Worm (Caenorhabditis elegans) whole organism, L1 larva: ENCODE measurements around the gene C50F4.8.

ENCODE experiments used
- C04F5.9 ChIP-seq: sonication (generic microtip); optimal IDR thresholded peaks from 2 replicates; lab custom pipeline; 2016; ENCODE audit warnings: missing genetic modification characterization, missing compliant biosample characterization
- C16A3.4 ChIP-seq: fragments of 150-350 bp; optimal IDR thresholded peaks from 2 replicates; lab custom pipeline; 2014; ENCODE audit warnings: missing biosample characterization, missing genetic modification characterization
- Y116A8C.19 ChIP-seq: sonication (generic microtip); optimal IDR thresholded peaks from 2 replicates; lab custom pipeline; 2016; ENCODE audit warnings: missing compliant biosample characterization, missing genetic modification characterization, borderline replicate concordance
- blmp-1 ChIP-seq: fragments of 150-350 bp; optimal IDR thresholded peaks from 2 replicates; lab custom pipeline; 2014; ENCODE audit warnings: missing biosample characterization, missing genetic modification characterization
- ceh-8 ChIP-seq: fragments of 200-800 bp; sonication (Bioruptor generic); optimal IDR thresholded peaks from 2 replicates; lab custom pipeline; 2018; ENCODE audit warnings: mild to moderate bottlenecking, missing genetic modification characterization, moderate library complexity, missing compliant biosample characterization
- ceh-88 ChIP-seq: fragments of 200-800 bp; sonication (Bioruptor generic); IDR thresholded peaks from 2 replicates; pipeline ENCODE4 v1.3.6; 2022; ENCODE audit warnings: missing genetic modification characterization, missing compliant biosample characterization
- ces-1 ChIP-seq: fragments of 150-350 bp; optimal IDR thresholded peaks from 2 replicates; lab custom pipeline; 2014; ENCODE audit warnings: missing biosample characterization, missing genetic modification reagents, missing genetic modification characterization
- dsc-1 ChIP-seq: sonication (generic microtip); optimal IDR thresholded peaks from 2 replicates; lab custom pipeline; 2016; ENCODE audit warnings: mild to moderate bottlenecking, missing genetic modification characterization, missing compliant biosample characterization
- efl-1 ChIP-seq, 4 experiments: fragments of 150-350 bp; optimal IDR thresholded peaks in 3 of 4; peaks in 1 of 4; 1 replicate in 1 of 4; 2 replicates in 3 of 4; lab custom pipeline; 2014; ENCODE audit warnings: missing biosample characterization in 2 of 4, missing genetic modification characterization in 2 of 4, missing genetic modification reagents in 2 of 4
- efl-3 ChIP-seq: fragments of 200-800 bp; sonication (Bioruptor generic); optimal IDR thresholded peaks from 2 replicates; lab custom pipeline; 2018; ENCODE audit warnings: mild to moderate bottlenecking, missing genetic modification characterization, missing compliant biosample characterization
- egl-13 ChIP-seq: sonication (generic microtip); optimal IDR thresholded peaks from 2 replicates; lab custom pipeline; 2016; ENCODE audit warnings: missing genotype, missing genetic modification reagents, missing genetic modification characterization, missing compliant biosample characterization
- egl-27 ChIP-seq, 2 experiments: fragments of 150-350 bp in 1 of 2; sonication (generic microtip); optimal IDR thresholded peaks; 3 replicates each; lab custom pipeline; 2017 to 2018; ENCODE audit warnings: missing biosample characterization in 2 of 2, missing genetic modification characterization in 2 of 2, missing genetic modification reagents in 2 of 2
- elt-2 ChIP-seq: sonication (generic microtip); optimal IDR thresholded peaks from 2 replicates; lab custom pipeline; 2016; ENCODE audit warnings: missing genetic modification characterization, mild to moderate bottlenecking, inconsistent platforms, missing compliant biosample characterization, missing genetic modification reagents
- fkh-10 ChIP-seq: sonication (generic microtip); optimal IDR thresholded peaks from 2 replicates; lab custom pipeline; 2017; ENCODE audit warnings: missing biosample characterization, missing genetic modification reagents, missing genetic modification characterization
- fkh-4 ChIP-seq: sonication (generic microtip); optimal IDR thresholded peaks from 2 replicates; lab custom pipeline; 2016; ENCODE audit warnings: missing compliant biosample characterization, missing genetic modification characterization, borderline replicate concordance
- fkh-8 ChIP-seq: sonication (generic microtip); optimal IDR thresholded peaks from 2 replicates; lab custom pipeline; 2016; ENCODE audit warnings: mild to moderate bottlenecking, missing genetic modification characterization, missing compliant biosample characterization
- grh-1 ChIP-seq: fragments of 200-800 bp; sonication (Bioruptor generic); IDR thresholded peaks from 2 replicates; pipeline ENCODE4 v1.3.6; 2022; ENCODE audit warnings: missing genetic modification reagents, missing genetic modification characterization, missing compliant biosample characterization
- hlh-4 ChIP-seq: sonication (generic microtip); optimal IDR thresholded peaks from 2 replicates; lab custom pipeline; 2016; ENCODE audit warnings: mild to moderate bottlenecking, missing genetic modification characterization, missing compliant biosample characterization
- hpl-2 ChIP-seq: fragments of 150-350 bp; optimal IDR thresholded peaks from 2 replicates; lab custom pipeline; 2014; ENCODE audit warnings: missing biosample characterization, missing genetic modification reagents, missing genetic modification characterization
- irx-1 ChIP-seq: sonication (generic microtip); optimal IDR thresholded peaks from 2 replicates; lab custom pipeline; 2016; ENCODE audit warnings: missing genetic modification characterization, missing compliant biosample characterization
- lin-13 ChIP-seq: fragments of 150-350 bp; optimal IDR thresholded peaks from 2 replicates; lab custom pipeline; 2014; ENCODE audit warnings: missing biosample characterization, missing genetic modification reagents, missing genetic modification characterization
- lin-14 ChIP-seq: fragments of 200-800 bp; sonication (Bioruptor generic); optimal IDR thresholded peaks from 2 replicates; lab custom pipeline; 2018; ENCODE audit warnings: mild to moderate bottlenecking, missing genetic modification characterization, moderate library complexity, missing compliant biosample characterization
- lin-15B ChIP-seq: fragments of 150-350 bp; sonication (generic microtip); optimal IDR thresholded peaks from 3 replicates; lab custom pipeline; 2014; ENCODE audit warnings: missing biosample characterization, missing genetic modification characterization
- lin-35 ChIP-seq, 2 experiments: fragments of 150-350 bp; optimal IDR thresholded peaks; 2 replicates each; lab custom pipeline; 2014; ENCODE audit warnings: missing biosample characterization in 2 of 2, missing genetic modification characterization in 2 of 2, missing genetic modification reagents in 2 of 2
- lir-3 ChIP-seq: sonication (generic microtip); optimal IDR thresholded peaks from 2 replicates; lab custom pipeline; 2016; ENCODE audit warnings: mild to moderate bottlenecking, missing genetic modification characterization, moderate library complexity, missing compliant biosample characterization; ENCODE audit not compliant: poor library complexity
- mab-9 ChIP-seq: fragments of 200-800 bp; sonication (Bioruptor generic); IDR thresholded peaks from 2 replicates; pipeline ENCODE4 v1.3.6; 2022; ENCODE audit warnings: missing genetic modification reagents, missing genetic modification characterization, missing compliant biosample characterization
- mdl-1 ChIP-seq, 2 experiments: fragments of 150-350 bp; optimal IDR thresholded peaks; 2 replicates each; lab custom pipeline; 2014 to 2017; ENCODE audit warnings: missing biosample characterization in 2 of 2, missing genetic modification characterization in 2 of 2, inconsistent platforms in 1 of 2
- mef-2 ChIP-seq: fragments of 150-350 bp; optimal IDR thresholded peaks from 2 replicates; lab custom pipeline; 2014; ENCODE audit warnings: missing biosample characterization, missing genetic modification characterization
- mep-1 ChIP-seq: fragments of 150-350 bp; optimal IDR thresholded peaks from 2 replicates; lab custom pipeline; 2014; ENCODE audit warnings: missing biosample characterization, missing genetic modification characterization
- nhr-11 ChIP-seq: fragments of 150-350 bp; optimal IDR thresholded peaks from 2 replicates; lab custom pipeline; 2014; ENCODE audit warnings: missing biosample characterization, missing genetic modification characterization
- nhr-12 ChIP-seq: sonication (generic microtip); optimal IDR thresholded peaks from 2 replicates; lab custom pipeline; 2017; ENCODE audit warnings: missing biosample characterization, missing genetic modification characterization
- nhr-20 ChIP-seq: sonication (generic microtip); optimal IDR thresholded peaks from 2 replicates; lab custom pipeline; 2016; ENCODE audit warnings: mild to moderate bottlenecking, missing genetic modification characterization, missing compliant biosample characterization
- nhr-47 ChIP-seq: sonication (generic microtip); optimal IDR thresholded peaks from 2 replicates; lab custom pipeline; 2016; ENCODE audit warnings: mild to moderate bottlenecking, missing genetic modification characterization, moderate library complexity, missing compliant biosample characterization
- nhr-71 ChIP-seq: sonication (generic microtip); optimal IDR thresholded peaks from 2 replicates; lab custom pipeline; 2016; ENCODE audit warnings: mild to moderate bottlenecking, missing genetic modification characterization, moderate library complexity, missing compliant biosample characterization
- nhr-76 ChIP-seq: sonication (generic microtip); optimal IDR thresholded peaks from 2 replicates; lab custom pipeline; 2017; ENCODE audit warnings: missing biosample characterization, missing genetic modification characterization
- nhr-77 ChIP-seq: fragments of 150-350 bp; optimal IDR thresholded peaks from 2 replicates; lab custom pipeline; 2014; ENCODE audit warnings: missing biosample characterization, missing genetic modification characterization
- nhr-90 ChIP-seq: sonication (generic microtip); optimal IDR thresholded peaks from 2 replicates; lab custom pipeline; 2016; ENCODE audit warnings: mild to moderate bottlenecking, missing genetic modification characterization, missing compliant biosample characterization; ENCODE audit not compliant: poor library complexity
- pag-3 ChIP-seq: sonication (generic microtip); optimal IDR thresholded peaks from 2 replicates; lab custom pipeline; 2017; ENCODE audit warnings: missing genetic modification characterization, mild to moderate bottlenecking, missing compliant biosample characterization, antibody characterized with exemption, borderline replicate concordance; ENCODE audit not compliant: insufficient read depth
- pqm-1 ChIP-seq: sonication (generic microtip); optimal IDR thresholded peaks from 3 replicates; lab custom pipeline; 2017; ENCODE audit warnings: missing biosample characterization, missing genetic modification characterization
- rnt-1 ChIP-seq: sonication (generic microtip); optimal IDR thresholded peaks from 2 replicates; lab custom pipeline; 2016; ENCODE audit warnings: mild to moderate bottlenecking, missing genetic modification characterization, moderate library complexity, missing compliant biosample characterization
- snpc-4 ChIP-seq: fragments of 150-350 bp; optimal IDR thresholded peaks from 2 replicates; lab custom pipeline; 2014; ENCODE audit warnings: missing biosample characterization, missing genetic modification characterization
- swsn-7 ChIP-seq: sonication (generic microtip); optimal IDR thresholded peaks from 2 replicates; lab custom pipeline; 2016; ENCODE audit warnings: missing genetic modification characterization, missing compliant biosample characterization
- tbx-2 ChIP-seq: sonication (generic microtip); optimal IDR thresholded peaks from 2 replicates; lab custom pipeline; 2016; ENCODE audit warnings: missing genetic modification characterization, missing compliant biosample characterization
- tlp-1 ChIP-seq: fragments of 150-350 bp; optimal IDR thresholded peaks from 2 replicates; lab custom pipeline; 2014; ENCODE audit warnings: missing biosample characterization, missing genetic modification characterization
- unc-30 ChIP-seq: sonication (generic microtip); optimal IDR thresholded peaks from 2 replicates; lab custom pipeline; 2017; ENCODE audit warnings: missing biosample characterization, missing genetic modification characterization
- unc-62 ChIP-seq: fragments of 150-350 bp; optimal IDR thresholded peaks from 2 replicates; lab custom pipeline; 2014; ENCODE audit warnings: missing biosample characterization, missing genetic modification reagents, missing genetic modification characterization
- unc-98 ChIP-seq: fragments of 200-800 bp; sonication (Bioruptor generic); IDR thresholded peaks from 2 replicates; pipeline ENCODE4 v1.3.6; 2022; ENCODE audit warnings: missing genetic modification characterization, missing compliant biosample characterization
- xbp-1 ChIP-seq: sonication (generic microtip); optimal IDR thresholded peaks from 2 replicates; lab custom pipeline; 2016; ENCODE audit warnings: missing genetic modification characterization, missing compliant biosample characterization
- zag-1 ChIP-seq: fragments of 150-350 bp; optimal IDR thresholded peaks from 2 replicates; lab custom pipeline; 2014; ENCODE audit warnings: missing biosample characterization, missing genetic modification characterization
- zip-4 ChIP-seq: fragments of 200-800 bp; sonication (Bioruptor generic); optimal IDR thresholded peaks from 2 replicates; lab custom pipeline; 2018; ENCODE audit warnings: mild to moderate bottlenecking, missing genetic modification characterization, moderate library complexity, missing compliant biosample characterization
- ztf-11 ChIP-seq, 2 experiments: sonication (generic microtip); optimal IDR thresholded peaks; 2 replicates each; lab custom pipeline; 2016 to 2017; ENCODE audit warnings: missing genetic modification characterization in 2 of 2, missing biosample characterization in 1 of 2, missing compliant biosample characterization in 1 of 2
- ztf-4 ChIP-seq: fragments of 150-350 bp; optimal IDR thresholded peaks from 2 replicates; lab custom pipeline; 2014; ENCODE audit warnings: missing biosample characterization, missing genetic modification characterization

C50F4.8 gene

DNA sequence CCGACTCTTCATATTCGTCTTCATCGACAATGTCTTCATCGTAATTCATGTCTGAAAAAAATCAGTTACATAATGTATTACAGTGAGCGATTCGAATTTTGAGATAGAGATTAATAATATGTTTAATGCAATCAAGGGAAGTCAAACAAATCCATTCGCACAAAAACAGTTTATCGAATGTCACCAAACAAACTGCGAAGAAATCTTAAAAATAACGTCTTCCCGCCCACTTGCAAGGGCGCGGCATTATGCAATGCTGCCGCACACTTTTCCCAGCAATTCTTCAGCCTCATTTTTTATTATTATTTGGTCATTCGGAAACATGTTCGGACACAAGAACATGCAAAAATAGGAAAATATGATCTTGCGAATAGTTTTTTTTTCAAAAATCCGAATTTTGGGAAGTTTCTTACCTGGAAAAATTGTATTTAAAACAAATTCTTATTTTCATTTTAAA is 25.5 kb upstream of the C50F4.8 start, which contains the start of gene mdf-1 (continued):
- TF ChIP-seq hpl-2 (no peak), grh-1 (GFP tag; lab: Robert Waterston, UW) (no peak), ztf-11 (tag; optimal IDR thresholded peaks at IDR 0.05; lab: Kevin White, UChicago) (no peak), xbp-1 (tag; lab: Kevin White, UChicago) (peak; percentile 60), irx-1 (tag; lab: Kevin White, UChicago) (peak; percentile 40), zag-1 (no peak), rnt-1 (tag; lab: Kevin White, UChicago) (peak; percentile 61), mep-1 (tag; lab: Kevin White, UChicago) (peak; percentile 26), fkh-8 (tag; lab: Kevin White, UChicago) (peak; percentile 57), mef-2 (tag; lab: Kevin White, UChicago) (no peak), swsn-7 (peak; percentile 67), lin-15B (peak; percentile 65), nhr-71 (tag; lab: Kevin White, UChicago) (peak; percentile 80), mab-9 (GFP tag; lab: Robert Waterston, UW) (no peak), dsc-1 (tag; lab: Kevin White, UChicago) (peak; percentile 49), blmp-1 (tag; lab: Kevin White, UChicago) (peak; percentile 62), nhr-76 (tag; lab: Kevin White, UChicago) (no peak), nhr-11 (tag; lab: Kevin White, UChicago) (no peak), egl-13 (tag; lab: Kevin White, UChicago) (peak; percentile 50), nhr-47 (tag; lab: Kevin White, UChicago) (peak; percentile 75), elt-2 (tag; lab: Kevin White, UChicago) (no peak), nhr-90 (tag; lab: Kevin White, UChicago) (peak; percentile 68), mdl-1 (tag; optimal IDR thresholded peaks at IDR 0.05; lab: Kevin White, UChicago) (peak in 1 of 2 experiments; percentile 45), lin-14 (GFP tag; lab: Kevin White, UChicago) (peak; percentile 77), nhr-20 (tag; lab: Kevin White, UChicago) (peak; percentile 75), tlp-1 (tag; lab: Kevin White, UChicago) (no peak), unc-62 (GFP tag; lab: Kevin White, UChicago) (no peak), tbx-2 (tag; lab: Kevin White, UChicago) (peak; percentile 60), efl-1 (optimal IDR thresholded peaks at IDR 0.05; lab: Kevin White, UChicago) (peak; percentile 75 to 92), efl-1 (GFP tag; optimal IDR thresholded peaks at IDR 0.05 in 1 of 2; lab: Kevin White, UChicago) (peak; percentile 91 to 99), fkh-4 (no peak), unc-98 (GFP tag; lab: Robert Waterston, UW) (no peak), C04F5.9 (tag; lab: Kevin White, UChicago) (no peak), zip-4 (GFP tag; lab: Kevin White, UChicago) (no peak), egl-27 (tag; optimal IDR thresholded peaks at IDR 0.05; lab: Kevin White, UChicago) (no peak), fkh-10 (GFP tag; lab: Kevin White, UChicago) (no peak), pqm-1 (no peak), lir-3 (tag; lab: Kevin White, UChicago) (peak; percentile 57), ceh-88 (peak; percentile 26; the same call in 1 of the 2 replicates), nhr-12 (tag; lab: Kevin White, UChicago) (no peak), pag-3 (no peak), efl-3 (GFP tag; lab: Kevin White, UChicago) (no peak), unc-30 (tag; lab: Kevin White, UChicago) (no peak), lin-13 (GFP tag; lab: Kevin White, UChicago) (peak; percentile 62), hlh-4 (no peak), ceh-8 (GFP tag; lab: Kevin White, UChicago) (peak; percentile 34), ces-1 (GFP tag; lab: Kevin White, UChicago) (no peak), snpc-4 (tag; lab: Kevin White, UChicago) (peak; percentile 35), Y116A8C.19 (tag; lab: Kevin White, UChicago) (no peak), C16A3.4 (tag; lab: Kevin White, UChicago) (peak; percentile 85), nhr-77 (tag; lab: Kevin White, UChicago) (no peak), ztf-4 (peak; percentile 24), lin-35 (GFP tag; optimal IDR thresholded peaks at IDR 0.05; lab: Kevin White, UChicago) (peak; percentile 90 to 96)
